Fruit fly (Drosophila melanogaster): ENCODE data around the gene HGTX.

Gene HGTX

DNA sequence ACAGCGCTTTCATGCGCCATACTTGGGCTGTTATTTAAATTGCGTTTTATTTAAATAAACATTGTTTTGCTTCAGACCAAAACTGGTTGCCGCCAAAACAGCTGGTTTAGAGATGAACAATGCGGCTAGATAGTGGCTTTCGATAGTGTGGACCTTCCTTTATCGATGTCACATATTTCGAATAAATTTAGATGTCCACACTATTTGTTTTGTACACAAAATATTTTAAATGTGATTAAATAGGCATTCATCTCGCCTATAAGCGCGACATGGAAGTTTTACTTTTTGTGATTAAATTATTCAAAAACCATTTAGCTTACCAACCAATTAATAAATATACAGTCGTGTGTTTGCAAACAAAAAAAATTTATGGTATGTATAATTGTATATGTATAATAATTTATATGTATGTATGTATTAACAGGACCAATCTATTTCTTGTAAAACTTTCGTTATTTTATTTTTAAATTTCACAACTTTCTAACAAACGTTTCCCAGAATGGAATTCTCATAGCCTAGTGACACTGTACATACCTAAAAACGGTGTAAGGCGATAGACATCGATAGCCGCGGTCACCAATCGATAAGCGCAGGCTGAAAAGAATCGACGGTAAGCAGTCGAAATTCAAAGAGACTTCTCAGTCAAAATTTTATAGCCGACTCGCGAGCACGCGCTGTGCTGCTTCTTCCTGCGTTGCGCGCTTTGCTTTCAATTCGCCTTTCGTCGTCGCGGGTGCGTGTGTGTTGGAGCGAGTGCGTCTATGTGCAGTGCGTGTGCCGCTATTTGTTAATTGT, 32.8 kb upstream of the HGTX start, which contains the start of the genes RecQ5 and dlp (continued):
- TF ChIP-seq PHDP (tag; optimal IDR thresholded peaks at IDR 0.05): peak; percentile 66
- peak; percentile 65 for TF ChIP-seq CG13296 (GFP tag; optimal IDR thresholded peaks at IDR 0.05)
- peak; percentile 37 for TF ChIP-seq CG4328 (GFP tag; optimal IDR thresholded peaks at IDR 0.05)
- no peak for TF ChIP-seq CG6854 (GFP tag; optimal IDR thresholded peaks at IDR 0.05)
- peak; percentile 71 for TF ChIP-seq gsb-n (tag; optimal IDR thresholded peaks at IDR 0.05)
- TF ChIP-seq CG11093 (GFP tag; IDR thresholded peaks at IDR 0.05): peak; percentile 42; the same call in 1 of the 3 replicates
- peak; percentile 7 for TF ChIP-seq Neu2 (GFP tag; optimal IDR thresholded peaks at IDR 0.05; ENCODE audit: borderline replicate concordance)
- peak; percentile 42 for TF ChIP-seq CG6765 (GFP tag; optimal IDR thresholded peaks at IDR 0.05)
- TF ChIP-seq Ets97D (GFP tag; optimal IDR thresholded peaks at IDR 0.05): peak; percentile 31
- TF ChIP-seq CG6654 (GFP tag; optimal IDR thresholded peaks at IDR 0.05): peak; percentile 10
- TF ChIP-seq Meics (GFP tag; optimal IDR thresholded peaks at IDR 0.05): peak; percentile 79
- TF ChIP-seq Taf1 (GFP tag; IDR thresholded peaks at IDR 0.05): no peak
- peak; percentile 23 for TF ChIP-seq CG15479 (GFP tag; optimal IDR thresholded peaks at IDR 0.05)
- peak; percentile 61 for TF ChIP-seq CG31388 (GFP tag; optimal IDR thresholded peaks at IDR 0.05)
- peak; percentile 42 for TF ChIP-seq salm (tag; optimal IDR thresholded peaks at IDR 0.05)
- peak; percentile 88 for TF ChIP-seq grau (tag; optimal IDR thresholded peaks at IDR 0.05)
- TF ChIP-seq Doc3 (GFP tag; IDR thresholded peaks at IDR 0.05; ENCODE audit: partially characterized antibody): peak; percentile 75
- TF ChIP-seq corto (GFP tag; optimal IDR thresholded peaks at IDR 0.05): peak; percentile 2
- TF ChIP-seq CG12299 (tag; optimal IDR thresholded peaks at IDR 0.05): no peak
- peak; percentile 69 for TF ChIP-seq H2.0 (GFP tag; IDR thresholded peaks at IDR 0.05)
- peak; percentile 84 for TF ChIP-seq CG7556 (GFP tag; optimal IDR thresholded peaks at IDR 0.05)
- no peak for TF ChIP-seq prd (optimal IDR thresholded peaks at IDR 0.05)
- peak; percentile 12; the same call in 1 of the 3 replicates for TF ChIP-seq prd (GFP tag; IDR thresholded peaks at IDR 0.05)
- TF ChIP-seq CG33557 (GFP tag; optimal IDR thresholded peaks at IDR 0.05): peak; percentile 66
- TF ChIP-seq onecut (GFP tag; IDR thresholded peaks at IDR 0.05): peak; percentile 46
- peak; percentile 98 for TF ChIP-seq CG3995 (GFP tag; optimal IDR thresholded peaks at IDR 0.05)
- peak; percentile 74 for TF ChIP-seq CG8388 (GFP tag; optimal IDR thresholded peaks at IDR 0.05)
- no peak for TF ChIP-seq CG11560 (tag; IDR thresholded peaks at IDR 0.05)
- peak; percentile 62 for TF ChIP-seq zfh2 (GFP tag; optimal IDR thresholded peaks at IDR 0.05)
- TF ChIP-seq ro (GFP tag; IDR thresholded peaks at IDR 0.05): no peak
- peak; percentile 77 for TF ChIP-seq lilli (GFP tag; optimal IDR thresholded peaks at IDR 0.05)
- TF ChIP-seq Doc2 (GFP tag; IDR thresholded peaks at IDR 0.05): no peak
- TF ChIP-seq Dip2 (GFP tag; IDR thresholded peaks at IDR 0.05): no peak
- peak; percentile 89 for TF ChIP-seq CG13287 (GFP tag; IDR thresholded peaks at IDR 0.05; ENCODE audit: partially characterized antibody)
- peak; percentile 16 for TF ChIP-seq btn (GFP tag; optimal IDR thresholded peaks at IDR 0.05)
- peak; percentile 71 for TF ChIP-seq CG10462 (GFP tag; optimal IDR thresholded peaks at IDR 0.05)
- no peak for TF ChIP-seq Lim3 (GFP tag; IDR thresholded peaks at IDR 0.05)
- peak; percentile 93 for TF ChIP-seq BEAF-32 (GFP tag; optimal IDR thresholded peaks at IDR 0.05)
- peak; percentile 18 for TF ChIP-seq slp2 (GFP tag; optimal IDR thresholded peaks at IDR 0.05)
- peak; percentile 39; the same call in 1 of the 2 replicates for TF ChIP-seq Ravus (GFP tag; IDR thresholded peaks at IDR 0.05)
- TF ChIP-seq CG6791 (GFP tag; IDR thresholded peaks at IDR 0.05; ENCODE audit: partially characterized antibody): peak; percentile 97
- TF ChIP-seq CG7357 (GFP tag; IDR thresholded peaks at IDR 0.05): peak; percentile 86
- TF ChIP-seq maf-S (GFP tag; optimal IDR thresholded peaks at IDR 0.05): peak; percentile 49
- TF ChIP-seq CG12071 (GFP tag; optimal IDR thresholded peaks at IDR 0.05): peak; percentile 48
- no peak for TF ChIP-seq Lpt (GFP tag; optimal IDR thresholded peaks at IDR 0.05)
- TF ChIP-seq z (GFP tag; IDR thresholded peaks at IDR 0.05): peak; percentile 41; the same call in 1 of the 3 replicates
- TF ChIP-seq tll (GFP tag; optimal IDR thresholded peaks at IDR 0.05): peak in 1 of 2 experiments; percentile 56
- peak; percentile 79 for TF ChIP-seq dmrt99B (tag; optimal IDR thresholded peaks at IDR 0.05)
- peak; percentile 85 for TF ChIP-seq tna (GFP tag; IDR thresholded peaks at IDR 0.05; ENCODE audit: partially characterized antibody)
